Fruit fly (Drosophila melanogaster): Measurements from ENCODE around the gene CG31673.
A peak's percentile ranks its signal among the peaks of the same experiment; 100 is the strongest.

The CG31673 gene

dm6 chr2L:20823196-20824105 lies 6.0 kb upstream of the CG31673 start (continued):
- peak; percentile 80 for TF ChIP-seq bbx (GFP tag; IDR thresholded peaks at IDR 0.05; ENCODE audit: partially characterized antibody)
- no peak for TF ChIP-seq en (GFP tag; optimal IDR thresholded peaks at IDR 0.05)
- TF ChIP-seq CG34224 (GFP tag; IDR thresholded peaks at IDR 0.05; ENCODE audit: partially characterized antibody): 0 out of 3 replicates have a peak, but pooled peaks have one; percentile 9
- peak; percentile 62 for TF ChIP-seq Sox100B (GFP tag; optimal IDR thresholded peaks at IDR 0.05)
- peak; percentile 16 for TF ChIP-seq Nf-YC (tag; optimal IDR thresholded peaks at IDR 0.05)
- TF ChIP-seq Rfx (GFP tag; IDR thresholded peaks at IDR 0.05): peak; percentile 43; the same call in 1 of the 2 replicates
- TF ChIP-seq zfh1 (GFP tag; IDR thresholded peaks at IDR 0.05): peak; percentile 29; the same call in 1 of the 3 replicates
- peak; percentile 100 for TF ChIP-seq CG31224 (GFP tag; IDR thresholded peaks at IDR 0.05)
- TF ChIP-seq Meics (GFP tag; optimal IDR thresholded peaks at IDR 0.05): peak; percentile 33
- TF ChIP-seq CG7556 (GFP tag; optimal IDR thresholded peaks at IDR 0.05): peak; percentile 36
- TF ChIP-seq CG9932 (GFP tag; IDR thresholded peaks at IDR 0.05): peak; percentile 45
- peak; percentile 23; the same call in 1 of the 2 replicates for TF ChIP-seq Oaz (GFP tag; IDR thresholded peaks at IDR 0.05)
- TF ChIP-seq hkb (optimal IDR thresholded peaks at IDR 0.05): no peak
- TF ChIP-seq hkb (GFP tag; IDR thresholded peaks at IDR 0.05): peak; percentile 45
- TF ChIP-seq CG7987 (GFP tag; optimal IDR thresholded peaks at IDR 0.05): peak; percentile 16
- TF ChIP-seq CG34376 (GFP tag; optimal IDR thresholded peaks at IDR 0.05): peak; percentile 83
- TF ChIP-seq Abd-B (GFP tag; optimal IDR thresholded peaks at IDR 0.05): no peak
- TF ChIP-seq Adf1 (GFP tag; IDR thresholded peaks at IDR 0.05): peak; percentile 61
- no peak for TF ChIP-seq jing (GFP tag; optimal IDR thresholded peaks at IDR 0.05)
- no peak for TF ChIP-seq CG18764 (GFP tag; optimal IDR thresholded peaks at IDR 0.05)
- 0 out of 2 replicates have a peak, but pooled peaks have one; percentile 5 for TF ChIP-seq ttk (GFP tag; IDR thresholded peaks at IDR 0.05)
- peak; percentile 33; the same call in 1 of the 2 replicates for TF ChIP-seq H2.0 (GFP tag; IDR thresholded peaks at IDR 0.05)
- peak; percentile 52 for TF ChIP-seq fd64A (GFP tag; optimal IDR thresholded peaks at IDR 0.05)
- TF ChIP-seq CG14014 (GFP tag; IDR thresholded peaks at IDR 0.05): peak; percentile 48; the same call in 1 of the 2 replicates
- TF ChIP-seq CG33557 (GFP tag; optimal IDR thresholded peaks at IDR 0.05): no peak
- TF ChIP-seq otp (GFP tag; IDR thresholded peaks at IDR 0.05): peak; percentile 44; the same call in 1 of the 3 replicates
- TF ChIP-seq NK7.1 (GFP tag; optimal IDR thresholded peaks at IDR 0.05): peak; percentile 6
- peak; percentile 16 for TF ChIP-seq Dad (GFP tag; optimal IDR thresholded peaks at IDR 0.05)
- no peak for TF ChIP-seq CG2875 (GFP tag; optimal IDR thresholded peaks at IDR 0.05)
- TF ChIP-seq nerfin-2 (GFP tag; IDR thresholded peaks at IDR 0.05; ENCODE audit: partially characterized antibody): peak; percentile 43; the same call in 1 of the 2 replicates
- peak; percentile 0 for TF ChIP-seq D19B (GFP tag; optimal IDR thresholded peaks at IDR 0.05)
- no peak for TF ChIP-seq CG8944 (GFP tag; optimal IDR thresholded peaks at IDR 0.05)
- TF ChIP-seq CG8089 (GFP tag; optimal IDR thresholded peaks at IDR 0.05): peak; percentile 34
- peak; percentile 18 for TF ChIP-seq CG13424 (tag; optimal IDR thresholded peaks at IDR 0.05)
- peak; percentile 41 for TF ChIP-seq CoRest (tag; optimal IDR thresholded peaks at IDR 0.05)
- TF ChIP-seq NFAT (GFP tag; IDR thresholded peaks at IDR 0.05): peak; percentile 43; the same call in 1 of the 2 replicates
- TF ChIP-seq Fer1 (GFP tag; optimal IDR thresholded peaks at IDR 0.05): peak; percentile 15
- 0 out of 2 replicates have a peak, but pooled peaks have one; percentile 31 for TF ChIP-seq CG4360 (GFP tag; IDR thresholded peaks at IDR 0.05)
- TF ChIP-seq CG4404 (GFP tag; IDR thresholded peaks at IDR 0.05): no peak
- 0 out of 2 replicates have a peak, but pooled peaks have one; percentile 13 for TF ChIP-seq CG1024 (GFP tag; IDR thresholded peaks at IDR 0.05)
- TF ChIP-seq caup (GFP tag; optimal IDR thresholded peaks at IDR 0.05; ENCODE audit: severe bottlenecking): peak; percentile 1
- peak; percentile 32 for TF ChIP-seq CG4424 (GFP tag; optimal IDR thresholded peaks at IDR 0.05)
- TF ChIP-seq tna (GFP tag; IDR thresholded peaks at IDR 0.05; ENCODE audit: partially characterized antibody): peak; percentile 66
- peak; percentile 33 for TF ChIP-seq CG18599 (GFP tag; optimal IDR thresholded peaks at IDR 0.05)
- TF ChIP-seq kni (GFP tag; optimal IDR thresholded peaks at IDR 0.05): peak; percentile 91
- TF ChIP-seq sob (GFP tag; IDR thresholded peaks at IDR 0.05): peak; percentile 46
- TF ChIP-seq CG7963 (GFP tag; IDR thresholded peaks at IDR 0.05; ENCODE audit: partially characterized antibody): peak; percentile 55; the same call in 1 of the 3 replicates

All from whole organism, embryonic.